Fruit fly (Drosophila melanogaster) whole organism, adult: Measurements from ENCODE around the gene CG33060.

Source experiments
- CG12768 ChIP-seq: fragments of 200-800 bp; sonication (Bioruptor generic); optimal IDR thresholded peaks from 2 replicates; lab custom pipeline; 2017; ENCODE audit warnings: missing biosample characterization, missing genetic modification characterization, mild to moderate bottlenecking, moderate library complexity, missing genetic modification reagents
- CG14711 ChIP-seq: fragments of 200-800 bp; sonication (Bioruptor generic); optimal IDR thresholded peaks from 2 replicates; lab custom pipeline; 2018; ENCODE audit warnings: missing biosample characterization, mild to moderate bottlenecking, missing genetic modification characterization, moderate library complexity
- CG1620 ChIP-seq: fragments of 200-800 bp; sonication (Bioruptor generic); optimal IDR thresholded peaks from 2 replicates; lab custom pipeline; 2016; ENCODE audit warnings: missing biosample characterization, missing genetic modification characterization
- CG33017 ChIP-seq: fragments of 200-800 bp; sonication (Bioruptor generic); optimal IDR thresholded peaks from 2 replicates; lab custom pipeline; 2018; ENCODE audit warnings: missing biosample characterization, mild to moderate bottlenecking, missing genetic modification characterization, moderate library complexity
- CG5204 ChIP-seq: fragments of 200-800 bp; sonication (Bioruptor generic); optimal IDR thresholded peaks from 2 replicates; lab custom pipeline; 2016; ENCODE audit warnings: missing biosample characterization, missing genetic modification characterization
- CG7045 ChIP-seq: fragments of 200-800 bp; sonication (Bioruptor generic); optimal IDR thresholded peaks from 2 replicates; lab custom pipeline; 2017; ENCODE audit warnings: missing biosample characterization, mild to moderate bottlenecking, missing genetic modification characterization
- CG7101 ChIP-seq: fragments of 200-800 bp; sonication (Bioruptor generic); optimal IDR thresholded peaks from 2 replicates; lab custom pipeline; 2018; ENCODE audit warnings: missing biosample characterization, mild to moderate bottlenecking, missing genetic modification characterization, moderate library complexity
- Crg-1 ChIP-seq: fragments of 200-800 bp; sonication (Bioruptor generic); optimal IDR thresholded peaks from 2 replicates; lab custom pipeline; 2016; ENCODE audit warnings: missing biosample characterization, missing genetic modification characterization
- Mnt ChIP-seq: fragments of 200-800 bp; sonication (Bioruptor generic); optimal IDR thresholded peaks from 2 replicates; lab custom pipeline; 2016; ENCODE audit warnings: missing biosample characterization, mild to moderate bottlenecking, missing genetic modification characterization
- cic ChIP-seq: fragments of 200-800 bp; sonication (Bioruptor generic); optimal IDR thresholded peaks from 2 replicates; lab custom pipeline; 2017; ENCODE audit warnings: missing biosample characterization, mild to moderate bottlenecking, missing genetic modification characterization, moderate library complexity
- kay ChIP-seq: fragments of 200-800 bp; sonication (Bioruptor generic); peaks from one replicate; lab custom pipeline; 2016; ENCODE audit warnings: missing biosample characterization, missing genetic modification characterization, borderline replicate concordance
- pad ChIP-seq: fragments of 200-800 bp; sonication (Bioruptor generic); optimal IDR thresholded peaks from 3 replicates; lab custom pipeline; 2017; ENCODE audit warnings: missing biosample characterization, missing genetic modification characterization, mild to moderate bottlenecking, moderate library complexity, missing genetic modification reagents
- tj ChIP-seq: fragments of 200-800 bp; sonication (Bioruptor generic); optimal IDR thresholded peaks from 3 replicates; lab custom pipeline; 2017; ENCODE audit warnings: missing biosample characterization, mild to moderate bottlenecking, missing genetic modification characterization, moderate library complexity

- no peak for TF ChIP-seq CG5204 (GFP tag; lab: Kevin White, UChicago)
- no peak for TF ChIP-seq CG12768 (GFP tag; lab: Kevin White, UChicago)
- no peak for TF ChIP-seq kay (GFP tag; lab: Kevin White, UChicago)
- no peak for TF ChIP-seq CG14711
- TF ChIP-seq CG7101 (tag; lab: Kevin White, UChicago), result no peak
- no peak for TF ChIP-seq cic (GFP tag; lab: Kevin White, UChicago)
- TF ChIP-seq tj, result no peak
- TF ChIP-seq CG33017 (tag; lab: Kevin White, UChicago), result no peak
- no peak for TF ChIP-seq pad
- TF ChIP-seq Mnt (GFP tag; lab: Kevin White, UChicago), result no peak
- TF ChIP-seq CG1620 (GFP tag; lab: Kevin White, UChicago), result no peak
- TF ChIP-seq CG7045, result no peak
- no peak for TF ChIP-seq Crg-1
These were observed 2.5 kb upstream of the CG33060 start, which contains the start of gene CG13058 for dm6 chr3L:16328207-16328891.
